Worm (Caenorhabditis elegans) whole organism, mixed stage, embryonic: ENCODE measurements around the gene lec-8.

Source experiments
- blmp-1 ChIP-seq: fragments of 150-350 bp; optimal IDR thresholded peaks from 2 replicates; lab custom pipeline; 2014; ENCODE audit warnings: missing biosample characterization, missing genetic modification characterization
- lin-13 ChIP-seq: fragments of 150-350 bp; optimal IDR thresholded peaks from 2 replicates; lab custom pipeline; 2014; ENCODE audit warnings: missing biosample characterization, missing genetic modification characterization
- nhr-237 ChIP-seq: fragments of 150-350 bp; optimal IDR thresholded peaks from 2 replicates; lab custom pipeline; 2014; ENCODE audit warnings: missing biosample characterization, missing genetic modification characterization
- nhr-76 ChIP-seq: sonication (generic microtip); optimal IDR thresholded peaks from 2 replicates; lab custom pipeline; 2017; ENCODE audit warnings: missing biosample characterization, missing genetic modification characterization

DNA sequence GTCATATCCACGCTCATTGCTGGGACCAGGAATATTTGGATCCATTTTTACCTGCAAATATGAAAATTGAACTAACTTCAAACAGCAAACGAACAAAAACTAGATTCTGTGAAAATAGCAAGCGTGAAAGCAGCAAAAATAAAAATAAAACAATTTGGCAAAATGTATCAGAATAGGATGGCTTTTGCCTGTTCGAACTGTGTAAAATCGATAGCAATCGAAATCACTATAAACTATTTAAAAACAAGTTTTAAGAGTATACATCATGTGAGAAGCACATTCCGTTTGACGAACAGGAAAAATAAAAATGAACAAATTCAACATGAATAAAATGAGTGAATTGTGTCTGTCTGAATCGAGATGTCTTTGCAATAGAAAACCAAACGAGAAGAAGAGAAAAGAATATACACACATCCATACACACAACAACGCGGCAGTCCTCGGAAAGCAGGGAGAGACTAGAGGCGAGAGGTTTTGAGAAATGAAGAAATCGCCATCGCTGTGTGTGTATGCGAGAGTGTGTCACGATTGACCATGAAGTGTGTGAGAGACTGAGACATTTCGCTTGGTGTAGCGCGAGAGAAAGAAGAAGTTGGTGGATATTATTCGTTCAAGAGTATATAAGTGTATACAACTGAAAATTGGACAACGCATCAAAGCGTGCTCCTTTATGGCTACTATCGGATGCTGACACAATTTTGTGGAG, 49.2 kb downstream of the lec-8 start, which contains the start of gene phf-34:
- no peak for TF ChIP-seq lin-13 (tag; lab: Kevin White, UChicago)
- TF ChIP-seq nhr-237 (tag; lab: Kevin White, UChicago) = no peak
- TF ChIP-seq nhr-76 (tag; lab: Kevin White, UChicago) = no peak
- TF ChIP-seq blmp-1 (tag; lab: Kevin White, UChicago) = no peak
